Fruit fly (Drosophila melanogaster): ENCODE data around the gene CG1316.

- no peak for TF ChIP-seq CG8478 (optimal IDR thresholded peaks at IDR 0.05)
- no peak for TF ChIP-seq CTCF (optimal IDR thresholded peaks at IDR 0.05)
Observed at dm6 chr3L:4242428-4242827, 41.2 kb upstream of the CG1316 start, which contains the start of gene pav.

All from S2 (cell line).